Worm (Caenorhabditis elegans) whole organism, midembryonic: ENCODE data around the gene nhr-93.

Experiments used
- T22C8.4 ChIP-seq: fragments of 200-800 bp; sonication (Bioruptor generic); IDR thresholded peaks from 2 replicates; pipeline ENCODE4 v1.3.6; 2022; ENCODE audit warnings: missing genetic modification characterization, missing compliant biosample characterization
- cog-1 ChIP-seq: sonication (generic microtip); optimal IDR thresholded peaks from 2 replicates; lab custom pipeline; 2016; ENCODE audit warnings: missing genetic modification characterization, missing compliant biosample characterization
- flt-1 ChIP-seq: fragments of 200-800 bp; sonication (Bioruptor generic); IDR thresholded peaks from 2 replicates; pipeline ENCODE4 v1.3.6; 2022; ENCODE audit warnings: missing genetic modification characterization, missing compliant biosample characterization
- klf-2 ChIP-seq: fragments of 200-800 bp; sonication (Bioruptor generic); conservative IDR thresholded peaks from 2 replicates; pipeline ENCODE4 v1.3.6; 2022; ENCODE audit warnings: missing genetic modification reagents, missing genetic modification characterization, missing compliant biosample characterization
- med-1 ChIP-seq: sonication (generic microtip); optimal IDR thresholded peaks from 2 replicates; lab custom pipeline; 2017; ENCODE audit warnings: missing genetic modification characterization, mild to moderate bottlenecking, missing compliant biosample characterization, antibody characterized with exemption, missing genetic modification reagents; ENCODE audit not compliant: insufficient read depth
- ztf-23 ChIP-seq: fragments of 200-800 bp; sonication (Bioruptor generic); IDR thresholded peaks from 2 replicates; pipeline ENCODE4 v1.3.6; 2022; ENCODE audit warnings: missing genetic modification reagents, missing genetic modification characterization, missing compliant biosample characterization

DNA sequence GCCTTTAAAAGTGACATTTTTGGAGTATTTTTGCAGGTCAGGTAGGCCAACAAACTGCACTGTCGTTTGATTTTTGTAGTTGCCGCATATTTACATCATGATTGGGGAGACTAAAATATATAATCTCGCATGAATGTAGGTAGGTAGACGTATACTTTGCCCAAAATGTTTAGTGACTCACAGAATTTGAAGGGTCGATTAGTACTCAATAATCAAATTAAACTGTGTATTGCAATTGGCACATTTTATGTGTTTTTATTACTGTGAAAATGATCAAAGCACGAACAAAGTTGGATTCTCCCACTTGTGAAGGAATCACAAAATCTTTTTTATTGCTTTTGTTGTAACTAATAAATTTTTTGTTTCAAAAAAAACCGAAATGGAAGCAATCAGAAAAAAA is 41.3 kb downstream of the nhr-93 start, which contains the start of gene C07G3.15:
- TF ChIP-seq flt-1 (GFP tag; lab: Robert Waterston, UW) = no peak
- no peak for TF ChIP-seq klf-2 (GFP tag; lab: Robert Waterston, UW)
- TF ChIP-seq cog-1 (tag; lab: Kevin White, UChicago) = no peak
- TF ChIP-seq ztf-23 (GFP tag; lab: Robert Waterston, UW) = no peak
- TF ChIP-seq T22C8.4 = no peak
- TF ChIP-seq med-1 (GFP tag; lab: Kevin White, UChicago) = no peak
